Fruit fly (Drosophila melanogaster) whole organism, embryonic: ENCODE results near the gene Iris.
A peak's percentile ranks its signal among the peaks of the same experiment; 100 is the strongest.

Experiments used
- CG10462 ChIP-seq: fragments of 200-800 bp; sonication (Bioruptor generic); optimal IDR thresholded peaks from 2 replicates; lab custom pipeline; 2016; ENCODE audit warnings: missing biosample characterization, missing genetic modification characterization
- CG10654 ChIP-seq: fragments of 200-800 bp; sonication (Bioruptor generic); optimal IDR thresholded peaks from 2 replicates; lab custom pipeline; 2016; ENCODE audit warnings: missing biosample characterization, missing genetic modification characterization
- CG12391 ChIP-seq: fragments of 200-800 bp; sonication (Bioruptor generic); optimal IDR thresholded peaks from 3 replicates; lab custom pipeline; 2018; ENCODE audit warnings: missing biosample characterization, mild to moderate bottlenecking, missing genetic modification characterization, moderate library complexity
- CG15514 ChIP-seq: fragments of 200-800 bp; sonication (Bioruptor generic); optimal IDR thresholded peaks from 3 replicates; lab custom pipeline; 2017; ENCODE audit warnings: missing biosample characterization, missing genetic modification characterization, mild to moderate bottlenecking, moderate library complexity, missing genetic modification reagents
- CG18619 ChIP-seq: fragments of 200-800 bp; sonication (Bioruptor generic); optimal IDR thresholded peaks from 3 replicates; lab custom pipeline; 2017; ENCODE audit warnings: missing biosample characterization, mild to moderate bottlenecking, missing genetic modification characterization
- CG30403 ChIP-seq: fragments of 200-800 bp; sonication (Bioruptor generic); optimal IDR thresholded peaks from 3 replicates; lab custom pipeline; 2016; ENCODE audit warnings: missing biosample characterization, missing genetic modification characterization
- CG31365 ChIP-seq: fragments of 200-800 bp; sonication (Bioruptor generic); optimal IDR thresholded peaks from 2 replicates; lab custom pipeline; 2018; ENCODE audit warnings: missing biosample characterization, mild to moderate bottlenecking, missing genetic modification characterization
- CG34422 ChIP-seq: fragments of 200-800 bp; sonication (Bioruptor generic); IDR thresholded peaks from 3 replicates; pipeline ENCODE4 v1.3.6; 2022; ENCODE audit warnings: missing biosample characterization, missing genetic modification characterization
- CG3726 ChIP-seq: fragments of 200-800 bp; sonication (Bioruptor generic); IDR thresholded peaks from 3 replicates; pipeline ENCODE4, ENCODE4 v1.3.6; 2022; ENCODE audit warnings: missing biosample characterization, missing genetic modification characterization
- CG3847 ChIP-seq: fragments of 200-800 bp; sonication (Bioruptor generic); IDR thresholded peaks from 2 replicates; pipeline ENCODE4 v1.3.6; 2022; ENCODE audit warnings: missing biosample characterization, missing genetic modification characterization
- CG4360 ChIP-seq: fragments of 200-800 bp; sonication (Bioruptor generic); IDR thresholded peaks from 2 replicates; pipeline ENCODE4 v1.3.6; 2022; ENCODE audit warnings: missing biosample characterization, missing genetic modification characterization
- CG4424 ChIP-seq: fragments of 200-800 bp; sonication (Bioruptor generic); optimal IDR thresholded peaks from 3 replicates; lab custom pipeline; 2016; ENCODE audit warnings: missing biosample characterization, missing genetic modification characterization
- CG4820 ChIP-seq: fragments of 200-800 bp; sonication (Bioruptor generic); optimal IDR thresholded peaks from 3 replicates; lab custom pipeline; 2016; ENCODE audit warnings: missing biosample characterization, missing genetic modification characterization
- CG7987 ChIP-seq: fragments of 200-800 bp; sonication (Bioruptor generic); optimal IDR thresholded peaks from 2 replicates; lab custom pipeline; 2018; ENCODE audit warnings: missing biosample characterization, mild to moderate bottlenecking, missing genetic modification characterization, moderate library complexity
- CG9727 ChIP-seq: fragments of 200-800 bp; sonication (Bioruptor generic); optimal IDR thresholded peaks from 3 replicates; lab custom pipeline; 2017; ENCODE audit warnings: missing biosample characterization, mild to moderate bottlenecking, missing genetic modification characterization
- CG9797 ChIP-seq: fragments of 200-800 bp; sonication (Bioruptor generic); optimal IDR thresholded peaks from 3 replicates; lab custom pipeline; 2018; ENCODE audit warnings: missing biosample characterization, mild to moderate bottlenecking, missing genetic modification characterization
- CG9817 ChIP-seq: fragments of 200-800 bp; sonication (Bioruptor generic); optimal IDR thresholded peaks from 2 replicates; lab custom pipeline; 2018; ENCODE audit warnings: missing biosample characterization, mild to moderate bottlenecking, missing genetic modification characterization, moderate library complexity
- CoRest ChIP-seq: fragments of 200-800 bp; sonication (Bioruptor generic); optimal IDR thresholded peaks from 3 replicates; lab custom pipeline; 2018; ENCODE audit warnings: missing biosample characterization, mild to moderate bottlenecking, missing genetic modification characterization, moderate library complexity
- Dp ChIP-seq: fragments of 200-800 bp; sonication (Bioruptor generic); optimal IDR thresholded peaks from 2 replicates; lab custom pipeline; 2018; ENCODE audit warnings: missing biosample characterization, mild to moderate bottlenecking, missing genetic modification characterization, moderate library complexity
- E2f2 ChIP-seq: fragments of 200-800 bp; sonication (Bioruptor generic); IDR thresholded peaks from 2 replicates; pipeline ENCODE4 v1.3.6; 2022; ENCODE audit warnings: missing biosample characterization, missing genetic modification characterization
- Gsc ChIP-seq: fragments of 200-800 bp; sonication (Bioruptor generic); IDR thresholded peaks from 2 replicates; pipeline ENCODE4 v1.3.6; 2022; ENCODE audit warnings: missing biosample characterization, missing genetic modification characterization
- Lim3 ChIP-seq: fragments of 200-800 bp; sonication (Bioruptor generic); IDR thresholded peaks from 2 replicates; pipeline ENCODE4 v1.3.6; 2022; ENCODE audit warnings: missing biosample characterization, missing genetic modification characterization
- MESR4 ChIP-seq: fragments of 200-800 bp; sonication (Bioruptor generic); optimal IDR thresholded peaks from 2 replicates; lab custom pipeline; 2018; ENCODE audit warnings: missing biosample characterization, mild to moderate bottlenecking, missing genetic modification characterization, moderate library complexity
- Max ChIP-seq: fragments of 200-800 bp; sonication (Bioruptor generic); optimal IDR thresholded peaks from 2 replicates; lab custom pipeline; 2016; ENCODE audit warnings: missing biosample characterization, mild to moderate bottlenecking, missing genetic modification characterization
- Myb ChIP-seq: fragments of 200-800 bp; sonication (Bioruptor generic); optimal IDR thresholded peaks from 2 replicates; lab custom pipeline; 2016; ENCODE audit warnings: missing biosample characterization, missing genetic modification characterization
- Optix ChIP-seq: fragments of 200-800 bp; sonication (Bioruptor generic); IDR thresholded peaks from 3 replicates; pipeline ENCODE4 v1.3.6; 2022; ENCODE audit warnings: missing biosample characterization, missing genetic modification characterization
- Sin3A ChIP-seq: fragments of >200 bp; optimal IDR thresholded peaks from 2 replicates; lab custom pipeline; 2018
- Sox102F ChIP-seq: fragments of 200-800 bp; sonication (Bioruptor generic); optimal IDR thresholded peaks from 2 replicates; lab custom pipeline; 2018; ENCODE audit warnings: missing biosample characterization, mild to moderate bottlenecking, missing genetic modification characterization, moderate library complexity
- Xrp1 ChIP-seq: fragments of 200-800 bp; sonication (Bioruptor generic); IDR thresholded peaks from 2 replicates; pipeline ENCODE4 v1.3.6; 2022; ENCODE audit warnings: missing biosample characterization, missing genetic modification characterization
- abd-A ChIP-seq: fragments of 200-800 bp; sonication (Bioruptor generic); optimal IDR thresholded peaks from 3 replicates; lab custom pipeline; 2019; ENCODE audit warnings: missing biosample characterization, mild to moderate bottlenecking, missing genetic modification characterization, moderate library complexity
- amos ChIP-seq: fragments of 200-800 bp; sonication (Bioruptor generic); IDR thresholded peaks from 2 replicates; pipeline ENCODE4 v1.3.6; 2022; ENCODE audit warnings: missing biosample characterization, missing genetic modification characterization; ENCODE audit not compliant: partially characterized antibody
- ato ChIP-seq: fragments of 200-800 bp; sonication (Bioruptor generic); IDR thresholded peaks from 2 replicates; pipeline ENCODE4 v1.3.6; 2022; ENCODE audit warnings: missing biosample characterization, missing genetic modification characterization; ENCODE audit not compliant: partially characterized antibody
- az2 ChIP-seq: fragments of 200-800 bp; sonication (Bioruptor generic); optimal IDR thresholded peaks from 3 replicates; lab custom pipeline; 2016; ENCODE audit warnings: missing biosample characterization, missing genetic modification characterization
- bbx ChIP-seq: fragments of 200-800 bp; sonication (Bioruptor generic); IDR thresholded peaks from 2 replicates; pipeline ENCODE4 v1.3.6; 2022; ENCODE audit warnings: missing biosample characterization, missing genetic modification characterization; ENCODE audit not compliant: partially characterized antibody
- chn ChIP-seq: fragments of 200-800 bp; sonication (Bioruptor generic); optimal IDR thresholded peaks from 2 replicates; lab custom pipeline; 2016; ENCODE audit warnings: missing biosample characterization, missing genetic modification characterization
- cwo ChIP-seq: fragments of 200-800 bp; sonication (Bioruptor generic); optimal IDR thresholded peaks from 3 replicates; lab custom pipeline; 2017; ENCODE audit warnings: missing biosample characterization, missing genetic modification characterization, mild to moderate bottlenecking, moderate library complexity, missing genetic modification reagents
- dati ChIP-seq: fragments of 200-800 bp; sonication (Bioruptor generic); IDR thresholded peaks from 2 replicates; pipeline ENCODE4 v1.3.6; 2022; ENCODE audit warnings: missing biosample characterization, missing genetic modification characterization
- dm ChIP-seq: fragments of 200-800 bp; sonication (Bioruptor generic); optimal IDR thresholded peaks from 3 replicates; lab custom pipeline; 2016; ENCODE audit warnings: missing biosample characterization, missing genetic modification characterization
- dpn ChIP-seq, 2 experiments: fragments of 200-800 bp; sonication (Bioruptor generic); optimal IDR thresholded peaks; 3 replicates each; lab custom pipeline; 2016; ENCODE audit warnings: missing biosample characterization in 2 of 2, missing genetic modification characterization in 2 of 2
- en ChIP-seq: fragments of 200-800 bp; sonication (Bioruptor generic); optimal IDR thresholded peaks from 2 replicates; lab custom pipeline; 2016; ENCODE audit warnings: missing biosample characterization, missing genetic modification characterization
- gfzf ChIP-seq: fragments of 200-800 bp; sonication (Bioruptor generic); optimal IDR thresholded peaks from 2 replicates; lab custom pipeline; 2016; ENCODE audit warnings: missing biosample characterization, mild to moderate bottlenecking, missing genetic modification characterization, moderate library complexity
- luna ChIP-seq: fragments of 200-800 bp; sonication (Bioruptor generic); optimal IDR thresholded peaks from 2 replicates; lab custom pipeline; 2016; ENCODE audit warnings: missing biosample characterization, missing genetic modification characterization
- mam ChIP-seq: fragments of 200-800 bp; sonication (Bioruptor generic); optimal IDR thresholded peaks from 3 replicates; lab custom pipeline; 2016; ENCODE audit warnings: missing biosample characterization, missing genetic modification characterization
- nmo ChIP-seq: fragments of 200-800 bp; sonication (Bioruptor generic); optimal IDR thresholded peaks from 2 replicates; lab custom pipeline; 2018; ENCODE audit warnings: missing biosample characterization, mild to moderate bottlenecking, missing genetic modification characterization, moderate library complexity
- phol ChIP-seq: fragments of 200-800 bp; sonication (Bioruptor generic); optimal IDR thresholded peaks from 3 replicates; lab custom pipeline; 2018; ENCODE audit warnings: missing biosample characterization, mild to moderate bottlenecking, missing genetic modification characterization, moderate library complexity
- pum ChIP-seq: fragments of 200-800 bp; sonication (Bioruptor generic); optimal IDR thresholded peaks from 2 replicates; lab custom pipeline; 2016; ENCODE audit warnings: missing biosample characterization, missing genetic modification characterization
- repo ChIP-seq: fragments of 200-800 bp; sonication (Bioruptor generic); optimal IDR thresholded peaks from 2 replicates; lab custom pipeline; 2016; ENCODE audit warnings: missing biosample characterization, missing genetic modification characterization
- sens ChIP-seq: fragments of 200-800 bp; sonication (Bioruptor generic); peaks from one replicate; lab custom pipeline; 2016; ENCODE audit warnings: missing biosample characterization, missing genetic modification characterization
- shn ChIP-seq: fragments of 200-800 bp; sonication (Bioruptor generic); optimal IDR thresholded peaks from 3 replicates; lab custom pipeline; 2016; ENCODE audit warnings: missing biosample characterization, missing genetic modification characterization
- trem ChIP-seq: fragments of 200-800 bp; optimal IDR thresholded peaks from 3 replicates; lab custom pipeline; 2019; ENCODE audit warnings: missing biosample characterization, mild to moderate bottlenecking, missing genetic modification characterization, moderate library complexity

Gene Iris

DNA sequence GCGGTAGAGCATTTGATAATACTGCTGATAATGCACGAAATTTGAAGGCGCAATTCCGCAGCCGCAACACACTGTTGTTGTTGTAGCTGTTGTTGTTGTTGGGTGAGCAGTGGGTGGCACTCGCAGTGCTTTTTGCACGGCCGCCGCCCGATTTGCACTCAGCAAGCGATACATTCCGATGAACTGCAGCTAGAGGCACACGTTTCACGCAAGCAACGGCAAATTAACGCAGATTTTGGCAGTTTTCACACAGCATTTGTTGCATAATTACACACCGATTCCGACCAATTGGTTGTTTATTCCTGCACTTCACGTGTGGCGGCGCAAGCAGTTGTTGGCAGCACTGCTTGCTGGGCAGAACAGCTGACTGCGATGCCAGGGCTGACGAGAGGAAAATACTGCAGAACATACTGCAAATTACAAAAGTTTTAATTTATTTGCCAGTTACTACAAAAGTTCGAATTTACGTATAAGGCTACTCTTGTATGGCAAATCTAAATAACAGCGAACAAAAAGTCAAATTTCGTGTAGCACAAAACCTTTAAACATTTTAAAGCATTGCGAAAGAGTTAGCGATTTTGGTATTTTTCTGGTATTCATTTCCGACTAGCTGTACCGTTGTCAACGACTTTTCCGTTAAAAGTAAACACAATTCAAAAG is 25.7 kb downstream of the Iris start, which contains the start of the genes PolrMT and CG14339 (continued):
- TF ChIP-seq CG10462 (GFP tag; lab: Kevin White, UChicago), result peak; percentile 87
- TF ChIP-seq CG3726 (GFP tag; lab: Robert Waterston, UW), result no peak
- TF ChIP-seq luna, result peak; percentile 48
- peak; percentile 46 for TF ChIP-seq CG12391 (tag; lab: Kevin White, UChicago)
- TF ChIP-seq MESR4 (GFP tag; lab: Kevin White, UChicago), result peak; percentile 72
- TF ChIP-seq CG3847 (GFP tag; lab: Robert Waterston, UW), result 0 out of 2 replicates have a peak, but pooled peaks have one; percentile 23
- TF ChIP-seq shn (GFP tag; lab: Kevin White, UChicago), result peak; percentile 25
- TF ChIP-seq Gsc (GFP tag; lab: Robert Waterston, UW), result no peak
- peak; percentile 40 for TF ChIP-seq CG9797 (GFP tag; lab: Kevin White, UChicago)
- no peak for TF ChIP-seq CG4820 (GFP tag; lab: Kevin White, UChicago)
- TF ChIP-seq CG4424 (GFP tag; lab: Kevin White, UChicago), result peak; percentile 42
- TF ChIP-seq nmo (GFP tag; lab: Kevin White, UChicago), result peak; percentile 62
- TF ChIP-seq CG9817 (tag; lab: Kevin White, UChicago), result peak; percentile 25
- TF ChIP-seq bbx (GFP tag; lab: Robert Waterston, UW), result peak; percentile 43; the same call in 1 of the 2 replicates
- peak; percentile 85 for TF ChIP-seq Max (GFP tag; lab: Kevin White, UChicago)
- TF ChIP-seq pum (GFP tag; lab: Kevin White, UChicago), result peak; percentile 33
- TF ChIP-seq az2, result peak; percentile 29
- peak; percentile 39 for TF ChIP-seq CG15514
- peak; percentile 97 for TF ChIP-seq CG4360
- TF ChIP-seq Sin3A (lab: Kevin White, UChicago), result peak; percentile 85
- peak; percentile 98 for TF ChIP-seq Myb (GFP tag; lab: Kevin White, UChicago)
- peak; percentile 94 for TF ChIP-seq cwo (GFP tag; lab: Kevin White, UChicago)
- peak; percentile 41 for TF ChIP-seq repo
- peak in 1 of 2 experiments; percentile 46 for TF ChIP-seq dpn (GFP tag; optimal IDR thresholded peaks at IDR 0.05; lab: Kevin White, UChicago)
- peak; percentile 8 for TF ChIP-seq CG7987 (GFP tag; lab: Kevin White, UChicago)
- TF ChIP-seq abd-A (tag; lab: Kevin White, UChicago), result no peak
- TF ChIP-seq trem, result peak; percentile 41
- TF ChIP-seq ato (GFP tag; lab: Robert Waterston, UW), result no peak
- peak; percentile 74 for TF ChIP-seq chn (GFP tag; lab: Kevin White, UChicago)
- no peak for TF ChIP-seq en
- TF ChIP-seq CG34422 (GFP tag; lab: Robert Waterston, UW), result peak; percentile 92
- TF ChIP-seq CG9727 (GFP tag; lab: Kevin White, UChicago), result peak; percentile 32
- TF ChIP-seq CG31365, result peak; percentile 98
- TF ChIP-seq Lim3 (GFP tag; lab: Robert Waterston, UW), result no peak
- peak; percentile 58 for TF ChIP-seq CG30403 (GFP tag; lab: Kevin White, UChicago)
- TF ChIP-seq Xrp1 (GFP tag; lab: Robert Waterston, UW), result 0 out of 2 replicates have a peak, but pooled peaks have one; percentile 15
- TF ChIP-seq Dp (GFP tag; lab: Kevin White, UChicago), result peak; percentile 60
- peak; percentile 28 for TF ChIP-seq CG10654
- TF ChIP-seq phol, result peak; percentile 38
- TF ChIP-seq CG18619 (GFP tag; lab: Kevin White, UChicago), result peak; percentile 13
- TF ChIP-seq dati, result no peak
- TF ChIP-seq CoRest (tag; lab: Kevin White, UChicago), result peak; percentile 63
- peak; percentile 51 for TF ChIP-seq mam
- peak; percentile 96 for TF ChIP-seq sens
- peak; percentile 61 for TF ChIP-seq gfzf (GFP tag; lab: Kevin White, UChicago)
- peak; percentile 59 for TF ChIP-seq E2f2 (GFP tag; lab: Robert Waterston, UW)
- TF ChIP-seq Optix (GFP tag; lab: Robert Waterston, UW), result 0 out of 3 replicates have a peak, but pooled peaks have one; percentile 41
- TF ChIP-seq amos (GFP tag; lab: Robert Waterston, UW), result peak; percentile 35; the same call in 1 of the 2 replicates
- peak; percentile 95 for TF ChIP-seq dm
- TF ChIP-seq Sox102F (GFP tag; lab: Kevin White, UChicago), result peak; percentile 43
